Worm (Caenorhabditis elegans): ENCODE data around the gene sdz-8.

- TF ChIP-seq pag-3 (tag; optimal IDR thresholded peaks at IDR 0.05; ENCODE audit: borderline replicate concordance) (no peak), lin-11 (tag; optimal IDR thresholded peaks at IDR 0.05) (no peak), ceh-9 (tag; optimal IDR thresholded peaks at IDR 0.05) (no peak), unc-55 (GFP tag; optimal IDR thresholded peaks at IDR 0.05) (no peak), tbx-2 (tag; optimal IDR thresholded peaks at IDR 0.05) (no peak), dmd-4 (tag; optimal IDR thresholded peaks at IDR 0.05; ENCODE audit: borderline replicate concordance) (no peak), elt-2 (tag; optimal IDR thresholded peaks at IDR 0.05) (no peak), K09A11.1 (tag; optimal IDR thresholded peaks at IDR 0.05; ENCODE audit: insufficient read depth) (no peak)
Measured at ce11 chrV:11532535-11532853, 16.5 kb upstream of the sdz-8 start.
